Worm (Caenorhabditis elegans) whole organism, L4/young adult: ENCODE measurements around the gene F44A6.5.

Experiments
- W03F9.2 ChIP-seq: fragments of 150-350 bp; optimal IDR thresholded peaks from 2 replicates; lab custom pipeline; 2014; ENCODE audit warnings: missing biosample characterization, missing genetic modification characterization
- him-1 ChIP-seq: sonication (generic microtip); optimal IDR thresholded peaks from 2 replicates; lab custom pipeline; 2016; ENCODE audit warnings: missing genotype, missing genetic modification reagents, missing genetic modification characterization, missing compliant biosample characterization

- TF ChIP-seq W03F9.2 (tag; lab: Kevin White, UChicago) = no peak
- TF ChIP-seq him-1 (tag; lab: Kevin White, UChicago) = no peak
These were observed 1.9 kb downstream of the F44A6.5 start for ce11 chrX:10216857-10217256.
